ENCODE assay signal across 2 worm cellular contexts in the genomic region with DNA sequence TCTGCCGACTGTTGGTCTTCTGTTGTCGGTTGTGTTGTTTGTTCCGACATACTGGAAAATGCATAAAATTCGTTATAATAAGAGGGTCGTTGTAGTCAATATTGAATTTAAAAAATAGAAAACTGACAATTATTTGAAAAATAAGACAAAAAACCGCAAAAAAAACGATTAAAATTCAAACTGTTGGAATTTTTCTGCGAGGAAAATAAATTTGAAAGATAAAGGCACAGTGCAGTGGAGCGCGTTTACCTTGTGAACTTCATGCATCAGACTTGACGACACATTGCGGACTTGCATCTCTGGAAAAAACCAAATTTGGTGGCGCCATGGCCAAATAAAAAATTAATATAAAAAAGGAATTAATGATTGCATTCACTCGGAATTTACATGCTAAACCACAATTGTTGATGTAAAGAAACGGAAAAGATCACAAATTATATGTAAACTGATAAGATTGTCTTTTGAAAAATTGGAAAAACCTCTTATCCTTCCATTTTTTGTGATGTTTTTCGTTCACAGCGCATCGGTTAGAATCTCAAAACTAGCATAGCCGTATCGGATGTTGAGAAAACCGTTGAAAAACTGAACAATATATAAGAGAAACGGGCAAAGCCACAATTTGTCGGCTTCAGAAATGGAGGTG.
TF ChIP-seq lines count a peak whose summit lies in the region.

Gene hrpf-2 (minus strand): TSS at position 51 of the 643 bp plus-strand sequence.
Gene bli-6 (plus strand): TSS at position 593 of the 643 bp plus-strand sequence.

TF ChIP-seq in whole organism, L1 larva, 84 proteins besides CTCF, POLR2A, EP300 and RAD21 (continued from another document):
- TF ChIP-seq blmp-1 (tag; optimal IDR thresholded peaks at IDR 0.05; lab: Kevin White, UChicago) (no peak), lin-39 (tag; optimal IDR thresholded peaks at IDR 0.05; lab: Kevin White, UChicago) (peak; percentile 30), ceh-88 (GFP tag; IDR thresholded peaks at IDR 0.05; lab: Robert Waterston, UW) (no peak), nhr-77 (tag; optimal IDR thresholded peaks at IDR 0.05; lab: Kevin White, UChicago) (peak; percentile 58), jun-1 (tag; optimal IDR thresholded peaks at IDR 0.05; lab: Kevin White, UChicago) (peak; percentile 39), snpc-4 (tag; optimal IDR thresholded peaks at IDR 0.05; lab: Kevin White, UChicago) (peak; percentile 59), aha-1 (tag; optimal IDR thresholded peaks at IDR 0.05; lab: Kevin White, UChicago) (no peak), nhr-47 (tag; optimal IDR thresholded peaks at IDR 0.05; lab: Kevin White, UChicago) (peak; percentile 85), lin-15B (tag; optimal IDR thresholded peaks at IDR 0.05; lab: Kevin White, UChicago) (peak; percentile 93), nhr-85 (tag; lab: Kevin White, UChicago) (peak; percentile 86), ceh-8 (GFP tag; optimal IDR thresholded peaks at IDR 0.05; lab: Kevin White, UChicago) (no peak), nhr-19 (GFP tag; conservative IDR thresholded peaks at IDR 0.05; lab: Robert Waterston, UW) (peak; percentile 72), efl-3 (GFP tag; optimal IDR thresholded peaks at IDR 0.05; lab: Kevin White, UChicago) (no peak), dpl-1 (GFP tag; optimal IDR thresholded peaks at IDR 0.05; lab: Kevin White, UChicago) (peak; percentile 79 to 87 (median 86)), mdl-1 (tag; optimal IDR thresholded peaks at IDR 0.05; lab: Kevin White, UChicago) (peak in 1 of 2 experiments; percentile 54), nhr-71 (tag; optimal IDR thresholded peaks at IDR 0.05; lab: Kevin White, UChicago) (peak; percentile 89), ceh-63 (GFP tag; optimal IDR thresholded peaks at IDR 0.05; lab: Kevin White, UChicago) (no peak), lin-13 (GFP tag; optimal IDR thresholded peaks at IDR 0.05; lab: Kevin White, UChicago) (peak; percentile 74), ztf-4 (tag; optimal IDR thresholded peaks at IDR 0.05; lab: Kevin White, UChicago) (no peak), pag-3 (tag; optimal IDR thresholded peaks at IDR 0.05; lab: Kevin White, UChicago; ENCODE audit: borderline replicate concordance, insufficient read depth) (no peak), fkh-8 (tag; optimal IDR thresholded peaks at IDR 0.05; lab: Kevin White, UChicago) (peak; percentile 64), unc-62 (GFP tag; optimal IDR thresholded peaks at IDR 0.05; lab: Kevin White, UChicago) (no peak), egl-13 (tag; optimal IDR thresholded peaks at IDR 0.05; lab: Kevin White, UChicago) (peak; percentile 54), fkh-10 (GFP tag; optimal IDR thresholded peaks at IDR 0.05; lab: Kevin White, UChicago) (no peak), xbp-1 (tag; optimal IDR thresholded peaks at IDR 0.05; lab: Kevin White, UChicago) (peak; percentile 74), mep-1 (tag; optimal IDR thresholded peaks at IDR 0.05; lab: Kevin White, UChicago) (peak; percentile 92), nhr-28 (tag; optimal IDR thresholded peaks at IDR 0.05; lab: Kevin White, UChicago) (no peak), ceh-82 (tag; optimal IDR thresholded peaks at IDR 0.05; lab: Kevin White, UChicago) (peak; percentile 20 to 78 (median 46)), lsy-2 (tag; optimal IDR thresholded peaks at IDR 0.05; lab: Kevin White, UChicago) (peak; percentile 83 to 91), Y116A8C.19 (tag; optimal IDR thresholded peaks at IDR 0.05; lab: Kevin White, UChicago; ENCODE audit: borderline replicate concordance) (no peak), ces-1 (GFP tag; optimal IDR thresholded peaks at IDR 0.05; lab: Kevin White, UChicago) (no peak), unc-130 (tag; optimal IDR thresholded peaks at IDR 0.05; lab: Kevin White, UChicago) (peak; percentile 34), lin-35 (GFP tag; optimal IDR thresholded peaks at IDR 0.05; lab: Kevin White, UChicago) (peak; percentile 85 to 91), tlp-1 (tag; optimal IDR thresholded peaks at IDR 0.05; lab: Kevin White, UChicago) (no peak), pax-3 (tag; optimal IDR thresholded peaks at IDR 0.05; lab: Kevin White, UChicago) (no peak), unc-86 (tag; optimal IDR thresholded peaks at IDR 0.05; lab: Kevin White, UChicago) (peak; percentile 77), irx-1 (tag; optimal IDR thresholded peaks at IDR 0.05; lab: Kevin White, UChicago) (peak; percentile 55)

TF ChIP-seq in whole organism, young adult, 124 proteins besides CTCF, POLR2A, EP300 and RAD21 (continued from another document):
- TF ChIP-seq hlh-12 (tag; optimal IDR thresholded peaks at IDR 0.05; lab: Kevin White, UChicago) (no peak), rcor-1 (GFP tag; IDR thresholded peaks at IDR 0.05; lab: Robert Waterston, UW) (no peak), snpc-1.1 (tag; optimal IDR thresholded peaks at IDR 0.05; lab: Kevin White, UChicago; ENCODE audit: insufficient read depth) (peak; percentile 18), D2030.7 (GFP tag; IDR thresholded peaks at IDR 0.05; lab: Robert Waterston, UW) (0 out of 2 replicates have a peak, but pooled peaks have one; percentile 30), F57A8.1 (GFP tag; optimal IDR thresholded peaks at IDR 0.05; lab: Kevin White, UChicago) (no peak), zfh-2 (GFP tag; conservative IDR thresholded peaks at IDR 0.05; lab: Robert Waterston, UW) (no peak), nhr-120 (GFP tag; IDR thresholded peaks at IDR 0.05; lab: Robert Waterston, UW) (no peak), attf-6 (GFP tag; IDR thresholded peaks at IDR 0.05; lab: Robert Waterston, UW) (no peak), cebp-2 (GFP tag; IDR thresholded peaks at IDR 0.05; lab: Robert Waterston, UW) (no peak), madf-3 (GFP tag; IDR thresholded peaks at IDR 0.05; lab: Robert Waterston, UW) (0 out of 2 replicates have a peak, but pooled peaks have one; percentile 22), hlh-26 (GFP tag; conservative IDR thresholded peaks at IDR 0.05; lab: Robert Waterston, UW) (no peak), let-526 (GFP tag; IDR thresholded peaks at IDR 0.05; lab: Robert Waterston, UW) (no peak), ets-4 (GFP tag; optimal IDR thresholded peaks at IDR 0.05; lab: Kevin White, UChicago) (no peak), mcd-1 (GFP tag; IDR thresholded peaks at IDR 0.05; lab: Robert Waterston, UW) (peak; percentile 94)
